Worm (Caenorhabditis elegans) whole organism, L1 larva: Measurements from ENCODE around the gene fbxa-11.

ENCODE experiments used
- aha-1 ChIP-seq: fragments of 150-350 bp; optimal IDR thresholded peaks from 2 replicates; lab custom pipeline; 2014; ENCODE audit warnings: missing biosample characterization, missing genetic modification characterization
- ama-1 ChIP-seq: fragments of 150-350 bp; optimal IDR thresholded peaks from 2 replicates; lab custom pipeline; 2014
- ces-1 ChIP-seq: fragments of 150-350 bp; optimal IDR thresholded peaks from 2 replicates; lab custom pipeline; 2014; ENCODE audit warnings: missing biosample characterization, missing genetic modification reagents, missing genetic modification characterization
- dpl-1 ChIP-seq, 3 experiments: fragments of 150-350 bp in 2 of 3; sonication (generic microtip) in 1 of 3; optimal IDR thresholded peaks; 2 replicates each; lab custom pipeline; 2014 to 2017; ENCODE audit warnings: missing biosample characterization in 3 of 3, missing genetic modification characterization in 3 of 3, missing genetic modification reagents in 3 of 3
- lin-13 ChIP-seq: fragments of 150-350 bp; optimal IDR thresholded peaks from 2 replicates; lab custom pipeline; 2014; ENCODE audit warnings: missing biosample characterization, missing genetic modification reagents, missing genetic modification characterization
- lsy-2 ChIP-seq, 2 experiments: fragments of 150-350 bp; optimal IDR thresholded peaks; 2 replicates each; lab custom pipeline; 2014; ENCODE audit warnings: missing biosample characterization in 2 of 2, missing genetic modification characterization in 2 of 2
- pqm-1 ChIP-seq: sonication (generic microtip); optimal IDR thresholded peaks from 3 replicates; lab custom pipeline; 2017; ENCODE audit warnings: missing biosample characterization, missing genetic modification characterization
- snpc-4 ChIP-seq: fragments of 150-350 bp; optimal IDR thresholded peaks from 2 replicates; lab custom pipeline; 2014; ENCODE audit warnings: missing biosample characterization, missing genetic modification characterization
- snu-23 ChIP-seq: sonication (generic microtip); optimal IDR thresholded peaks from 2 replicates; lab custom pipeline; 2016; ENCODE audit warnings: missing genetic modification characterization, missing compliant biosample characterization
- unc-130 ChIP-seq: fragments of 150-350 bp; optimal IDR thresholded peaks from 2 replicates; lab custom pipeline; 2017; ENCODE audit warnings: missing biosample characterization, missing genetic modification characterization, inconsistent platforms
- unc-62 ChIP-seq: fragments of 150-350 bp; optimal IDR thresholded peaks from 2 replicates; lab custom pipeline; 2014; ENCODE audit warnings: missing biosample characterization, missing genetic modification reagents, missing genetic modification characterization
- unc-98 ChIP-seq: fragments of 200-800 bp; sonication (Bioruptor generic); IDR thresholded peaks from 2 replicates; pipeline ENCODE4 v1.3.6; 2022; ENCODE audit warnings: missing genetic modification characterization, missing compliant biosample characterization
- ztf-4 ChIP-seq: fragments of 150-350 bp; optimal IDR thresholded peaks from 2 replicates; lab custom pipeline; 2014; ENCODE audit warnings: missing biosample characterization, missing genetic modification characterization

DNA sequence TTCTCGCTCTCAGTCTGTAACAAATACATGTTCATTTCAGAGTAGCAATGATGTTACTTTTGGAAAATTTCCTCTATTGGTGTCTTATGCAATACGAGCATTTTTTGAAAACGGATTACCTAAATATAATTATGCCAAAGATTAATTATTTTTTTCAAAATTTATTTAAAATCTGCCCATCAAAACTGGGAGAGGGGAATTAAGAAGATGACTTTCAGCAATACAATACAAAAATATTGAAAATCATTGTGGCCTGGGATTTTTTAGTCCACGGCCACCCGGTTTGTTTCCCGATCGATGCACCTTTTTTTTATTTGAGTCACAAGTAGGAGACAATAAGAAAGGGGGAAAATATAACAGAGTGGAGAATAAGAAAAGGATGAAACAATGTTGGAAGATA lies 12.7 kb upstream of the fbxa-11 start, which contains the start of gene fbxa-56:
- no peak for TF ChIP-seq snu-23
- TF ChIP-seq dpl-1 (GFP tag; optimal IDR thresholded peaks at IDR 0.05; lab: Kevin White, UChicago) = no peak
- no peak for TF ChIP-seq unc-62 (GFP tag; lab: Kevin White, UChicago)
- TF ChIP-seq pqm-1 (tag; lab: Kevin White, UChicago) = no peak
- TF ChIP-seq lin-13 = no peak
- no peak for TF ChIP-seq lsy-2 (tag; optimal IDR thresholded peaks at IDR 0.05; lab: Kevin White, UChicago)
- no peak for TF ChIP-seq ama-1 (lab: Kevin White, UChicago)
- TF ChIP-seq ztf-4 (tag; lab: Kevin White, UChicago) = no peak
- TF ChIP-seq snpc-4 = no peak
- no peak for TF ChIP-seq aha-1 (tag; lab: Kevin White, UChicago)
- TF ChIP-seq unc-98 (GFP tag; lab: Robert Waterston, UW) = no peak
- no peak for TF ChIP-seq unc-130 (tag; lab: Kevin White, UChicago)
- no peak for TF ChIP-seq ces-1 (GFP tag; lab: Kevin White, UChicago)
